Worm (Caenorhabditis elegans) whole organism, L3 larva: Measurements from ENCODE around the gene F56D6.8.

Experiments
- R02D3.7 ChIP-seq: fragments of 150-350 bp; optimal IDR thresholded peaks from 2 replicates; lab custom pipeline; 2014; ENCODE audit warnings: missing biosample characterization, missing genetic modification characterization
- ama-1 ChIP-seq: fragments of 150-350 bp; optimal IDR thresholded peaks from 2 replicates; lab custom pipeline; 2018
- egl-5 ChIP-seq: fragments of 150-350 bp; optimal IDR thresholded peaks from 2 replicates; lab custom pipeline; 2017; ENCODE audit warnings: missing biosample characterization, missing genetic modification reagents, missing genetic modification characterization, inconsistent platforms
- hmg-11 ChIP-seq: sonication (generic microtip); optimal IDR thresholded peaks from 2 replicates; lab custom pipeline; 2016; ENCODE audit warnings: missing genetic modification characterization, missing compliant biosample characterization
- nhr-237 ChIP-seq: fragments of 150-350 bp; optimal IDR thresholded peaks from 2 replicates; lab custom pipeline; 2014; ENCODE audit warnings: missing biosample characterization, missing genetic modification characterization
- nhr-43 ChIP-seq: sonication (generic microtip); optimal IDR thresholded peaks from 2 replicates; lab custom pipeline; 2016; ENCODE audit warnings: mild to moderate bottlenecking, missing genetic modification characterization, missing compliant biosample characterization; ENCODE audit not compliant: poor library complexity, severe bottlenecking
- nhr-67 ChIP-seq: fragments of 150-350 bp; optimal IDR thresholded peaks from 2 replicates; lab custom pipeline; 2014; ENCODE audit warnings: missing biosample characterization, missing genetic modification characterization
- skn-1 ChIP-seq: fragments of 150-350 bp; optimal IDR thresholded peaks from 2 replicates; lab custom pipeline; 2014; ENCODE audit warnings: missing biosample characterization, missing genetic modification characterization
- snpc-4 ChIP-seq: fragments of 150-350 bp; optimal IDR thresholded peaks from 2 replicates; lab custom pipeline; 2014; ENCODE audit warnings: missing biosample characterization, missing genetic modification characterization
- zag-1 ChIP-seq: fragments of 150-350 bp; optimal IDR thresholded peaks from 2 replicates; lab custom pipeline; 2014; ENCODE audit warnings: missing biosample characterization, missing genetic modification characterization

Gene F56D6.8

ce11 chrIV:3844584-3844983 lies 49.6 kb downstream of the F56D6.8 start:
- TF ChIP-seq ama-1, result no peak
- TF ChIP-seq nhr-43, result no peak
- TF ChIP-seq R02D3.7 (tag; lab: Kevin White, UChicago), result no peak
- no peak for TF ChIP-seq skn-1
- no peak for TF ChIP-seq snpc-4 (tag; lab: Kevin White, UChicago)
- no peak for TF ChIP-seq zag-1 (tag; lab: Kevin White, UChicago)
- TF ChIP-seq nhr-67 (tag; lab: Kevin White, UChicago), result no peak
- TF ChIP-seq hmg-11 (tag; lab: Kevin White, UChicago), result no peak
- no peak for TF ChIP-seq egl-5 (tag; lab: Kevin White, UChicago)
- TF ChIP-seq nhr-237 (tag; lab: Kevin White, UChicago), result no peak
